Fruit fly (Drosophila melanogaster): ENCODE measurements around the gene CG32228.

CG32228 gene

dm6 chr3L:20241987-20242982 is 23.3 kb upstream of the CG32228 start (continued):
- TF ChIP-seq wdn (GFP tag; IDR thresholded peaks at IDR 0.05) (no peak; the same call in none of the 2 replicates), D (optimal IDR thresholded peaks at IDR 0.05) (no peak), D (GFP tag; optimal IDR thresholded peaks at IDR 0.05) (peak; percentile 21), bowl (GFP tag; IDR thresholded peaks at IDR 0.05) (no peak), oc (tag; optimal IDR thresholded peaks at IDR 0.05) (no peak), gem (tag; optimal IDR thresholded peaks at IDR 0.05) (peak; percentile 77), onecut (GFP tag; IDR thresholded peaks at IDR 0.05) (0 out of 2 replicates have a peak, but pooled peaks have one; percentile 10), YL-1 (GFP tag; optimal IDR thresholded peaks at IDR 0.05) (no peak), Sry-β (GFP tag; optimal IDR thresholded peaks at IDR 0.05) (no peak), shn (GFP tag; optimal IDR thresholded peaks at IDR 0.05) (no peak), CG14667 (GFP tag; IDR thresholded peaks at IDR 0.05) (peak; percentile 62), CG34224 (GFP tag; IDR thresholded peaks at IDR 0.05; ENCODE audit: partially characterized antibody) (peak; percentile 60), B-H2 (GFP tag; optimal IDR thresholded peaks at IDR 0.05) (peak; percentile 39), CG33557 (GFP tag; optimal IDR thresholded peaks at IDR 0.05) (peak; percentile 39), CG8089 (GFP tag; optimal IDR thresholded peaks at IDR 0.05) (no peak), CG9876 (GFP tag; optimal IDR thresholded peaks at IDR 0.05) (no peak), CG10147 (GFP tag; optimal IDR thresholded peaks at IDR 0.05) (peak; percentile 60), BEAF-32 (GFP tag; optimal IDR thresholded peaks at IDR 0.05) (peak; percentile 76), Chrac-16 (GFP tag; optimal IDR thresholded peaks at IDR 0.05) (peak; percentile 53), zf30C (GFP tag; optimal IDR thresholded peaks at IDR 0.05) (no peak), CG17612 (GFP tag; IDR thresholded peaks at IDR 0.05) (peak; percentile 29; the same call in 1 of the 2 replicates), CG7372 (GFP tag; IDR thresholded peaks at IDR 0.05) (0 out of 2 replicates have a peak, but pooled peaks have one; percentile 23), CG12391 (tag; optimal IDR thresholded peaks at IDR 0.05) (peak; percentile 76), Optix (GFP tag; IDR thresholded peaks at IDR 0.05) (no peak), ato (GFP tag; IDR thresholded peaks at IDR 0.05; ENCODE audit: partially characterized antibody) (no peak), B-H1 (GFP tag; IDR thresholded peaks at IDR 0.05) (no peak; the same call in 1 of the 3 replicates), so (GFP tag; IDR thresholded peaks at IDR 0.05) (0 out of 3 replicates have a peak, but pooled peaks have one; percentile 45), chm (GFP tag; IDR thresholded peaks at IDR 0.05) (no peak), CG11085 (GFP tag; IDR thresholded peaks at IDR 0.05) (peak; percentile 20), CG10565 (GFP tag; optimal IDR thresholded peaks at IDR 0.05) (no peak), dimm (GFP tag; IDR thresholded peaks at IDR 0.05) (no peak), br (optimal IDR thresholded peaks at IDR 0.05) (no peak), CG17328 (GFP tag; IDR thresholded peaks at IDR 0.05) (peak; percentile 22; the same call in 1 of the 2 replicates), CG13424 (tag; optimal IDR thresholded peaks at IDR 0.05) (peak; percentile 75), Deaf1 (tag; optimal IDR thresholded peaks at IDR 0.05) (peak; percentile 12), CG10267 (tag; optimal IDR thresholded peaks at IDR 0.05) (peak; percentile 81), ham (GFP tag; IDR thresholded peaks at IDR 0.05) (no peak), CG17829 (tag; optimal IDR thresholded peaks at IDR 0.05) (peak; percentile 34), ind (GFP tag; optimal IDR thresholded peaks at IDR 0.05) (peak; percentile 56), C15 (GFP tag; IDR thresholded peaks at IDR 0.05) (no peak), CG11247 (GFP tag; IDR thresholded peaks at IDR 0.05) (peak; percentile 60), CG10431 (GFP tag; optimal IDR thresholded peaks at IDR 0.05) (no peak), ATbp (GFP tag; optimal IDR thresholded peaks at IDR 0.05) (no peak), CHES-1-like (GFP tag; optimal IDR thresholded peaks at IDR 0.05) (no peak), CG3065 (GFP tag; optimal IDR thresholded peaks at IDR 0.05) (no peak), Jarid2 (GFP tag; optimal IDR thresholded peaks at IDR 0.05) (no peak), CG7271 (tag; optimal IDR thresholded peaks at IDR 0.05) (no peak), nau (GFP tag; optimal IDR thresholded peaks at IDR 0.05) (no peak), btn (GFP tag; optimal IDR thresholded peaks at IDR 0.05) (no peak)
